Fruit fly (Drosophila melanogaster): ENCODE results near the gene CG6204.

CG6204 gene

dm6 chr3R:24188619-24189018, 5.0 kb upstream of the CG6204 start, which contains the start of gene CG5515 (continued):
- TF ChIP-seq CG15601 (tag; optimal IDR thresholded peaks at IDR 0.05) (peak; percentile 76), CG6765 (GFP tag; optimal IDR thresholded peaks at IDR 0.05) (no peak), dmrt99B (tag; optimal IDR thresholded peaks at IDR 0.05) (no peak), CG12942 (GFP tag; optimal IDR thresholded peaks at IDR 0.05) (peak; percentile 70), sr (GFP tag; IDR thresholded peaks at IDR 0.05) (peak; percentile 45; the same call in 1 of the 3 replicates), Hr51 (GFP tag; optimal IDR thresholded peaks at IDR 0.05) (peak; percentile 80 to 81), Med (GFP tag) (peak; percentile 97), Dref (GFP tag; IDR thresholded peaks at IDR 0.05) (0 out of 2 replicates have a peak, but pooled peaks have one; percentile 31), fd3F (GFP tag; optimal IDR thresholded peaks at IDR 0.05) (peak; percentile 68), CG14441 (GFP tag; IDR thresholded peaks at IDR 0.05) (peak; percentile 76), H2.0 (GFP tag; IDR thresholded peaks at IDR 0.05) (peak; percentile 80), CoRest (tag; optimal IDR thresholded peaks at IDR 0.05) (peak; percentile 84), CG17385 (GFP tag; optimal IDR thresholded peaks at IDR 0.05) (peak; percentile 45), Nf-YC (tag; optimal IDR thresholded peaks at IDR 0.05) (peak; percentile 58), fd102C (GFP tag; optimal IDR thresholded peaks at IDR 0.05) (no peak), CG8359 (GFP tag; optimal IDR thresholded peaks at IDR 0.05; ENCODE audit: borderline replicate concordance) (no peak), Atf-2 (GFP tag; optimal IDR thresholded peaks at IDR 0.05) (peak; percentile 70), aop (GFP tag; IDR thresholded peaks at IDR 0.05) (peak; percentile 21; the same call in 1 of the 2 replicates), ttk (GFP tag; IDR thresholded peaks at IDR 0.05) (peak; percentile 79), gro (GFP tag; optimal IDR thresholded peaks at IDR 0.05) (peak; percentile 73), CG17359 (tag; optimal IDR thresholded peaks at IDR 0.05) (peak; percentile 50), Dp (GFP tag; optimal IDR thresholded peaks at IDR 0.05) (peak; percentile 80), gt (GFP tag; IDR thresholded peaks at IDR 0.05) (peak; percentile 64), Tbp (GFP tag; optimal IDR thresholded peaks at IDR 0.05) (no peak), CG6654 (GFP tag; optimal IDR thresholded peaks at IDR 0.05) (no peak), Hand (GFP tag; optimal IDR thresholded peaks at IDR 0.05) (no peak), Trl (optimal IDR thresholded peaks at IDR 0.05) (no peak), Trl (GFP tag; optimal IDR thresholded peaks at IDR 0.05) (peak; percentile 72), TFAM (GFP tag; optimal IDR thresholded peaks at IDR 0.05) (no peak), bbx (GFP tag; IDR thresholded peaks at IDR 0.05; ENCODE audit: partially characterized antibody) (peak; percentile 53; the same call in 1 of the 2 replicates), CG14050 (GFP tag; IDR thresholded peaks at IDR 0.05) (peak; percentile 80), Drgx (GFP tag; IDR thresholded peaks at IDR 0.05) (peak; percentile 75), kah (GFP tag; optimal IDR thresholded peaks at IDR 0.05) (no peak), sc (optimal IDR thresholded peaks at IDR 0.05) (no peak), sc (GFP tag; optimal IDR thresholded peaks at IDR 0.05) (peak; percentile 20), CG31365 (tag; optimal IDR thresholded peaks at IDR 0.05) (no peak), CG4730 (GFP tag; IDR thresholded peaks at IDR 0.05) (peak; percentile 75), Xrp1 (GFP tag; IDR thresholded peaks at IDR 0.05) (peak; percentile 87), D19B (GFP tag; optimal IDR thresholded peaks at IDR 0.05) (peak; percentile 12), lola (GFP tag; optimal IDR thresholded peaks at IDR 0.05) (peak in 1 of 3 experiments; percentile 84), Oaz (GFP tag; IDR thresholded peaks at IDR 0.05) (peak; percentile 83), CG10959 (GFP tag; IDR thresholded peaks at IDR 0.05) (peak; percentile 61), CG10274 (GFP tag; optimal IDR thresholded peaks at IDR 0.05) (no peak), inv (GFP tag; IDR thresholded peaks at IDR 0.05; ENCODE audit: partially characterized antibody) (peak; percentile 81), CG3281 (GFP tag; optimal IDR thresholded peaks at IDR 0.05) (peak; percentile 60), sqz (GFP tag; optimal IDR thresholded peaks at IDR 0.05) (no peak), Lpt (GFP tag; optimal IDR thresholded peaks at IDR 0.05) (no peak), Asciz (GFP tag; optimal IDR thresholded peaks at IDR 0.05) (no peak), p53 (GFP tag; optimal IDR thresholded peaks at IDR 0.05) (peak; percentile 16), CG17912 (GFP tag; optimal IDR thresholded peaks at IDR 0.05) (no peak), danr (GFP tag; IDR thresholded peaks at IDR 0.05) (no peak)
